Fruit fly (Drosophila melanogaster) whole organism, pupa: ENCODE results near the gene CG5162.

ENCODE experiments used
- Ets98B ChIP-seq: fragments of 200-800 bp; sonication (Bioruptor generic); IDR thresholded peaks from 2 replicates; pipeline ENCODE4 v1.3.6; 2022; ENCODE audit warnings: missing biosample characterization, missing genetic modification characterization
- Pif1B ChIP-seq: fragments of 200-800 bp; sonication (Bioruptor generic); optimal IDR thresholded peaks from 3 replicates; lab custom pipeline; 2016; ENCODE audit warnings: missing biosample characterization, missing genetic modification characterization
- Snoo ChIP-seq: fragments of 200-800 bp; sonication (Bioruptor generic); optimal IDR thresholded peaks from 3 replicates; lab custom pipeline; 2017; ENCODE audit warnings: missing biosample characterization, mild to moderate bottlenecking, missing genetic modification characterization, inconsistent platforms

- TF ChIP-seq Pif1B (no peak), Snoo (tag; lab: Kevin White, UChicago) (no peak), Ets98B (GFP tag; lab: Robert Waterston, UW) (no peak)
These were observed 39.4 kb upstream of the CG5162 start for dm6 chrX:17175558-17176189.
